Fruit fly (Drosophila melanogaster) whole organism, embryonic: ENCODE data around the gene disco.

Experiments used
- CG10321 ChIP-seq: fragments of 200-800 bp; sonication (Bioruptor generic); IDR thresholded peaks from 2 replicates; pipeline ENCODE4 v1.3.6; 2022; ENCODE audit warnings: missing biosample characterization, missing genetic modification characterization
- CG10959 ChIP-seq: fragments of 200-800 bp; sonication (Bioruptor generic); IDR thresholded peaks from 2 replicates; pipeline ENCODE4 v1.3.6; 2022; ENCODE audit warnings: missing biosample characterization, missing genetic modification characterization
- CG11456 ChIP-seq: fragments of 200-800 bp; sonication (Bioruptor generic); IDR thresholded peaks from 3 replicates; pipeline ENCODE4 v1.3.6; 2022; ENCODE audit warnings: missing biosample characterization, missing genetic modification characterization
- CG12299 ChIP-seq: fragments of 200-800 bp; sonication (Bioruptor generic); optimal IDR thresholded peaks from 2 replicates; lab custom pipeline; 2018; ENCODE audit warnings: missing biosample characterization, mild to moderate bottlenecking, missing genetic modification characterization
- CG12391 ChIP-seq: fragments of 200-800 bp; sonication (Bioruptor generic); optimal IDR thresholded peaks from 3 replicates; lab custom pipeline; 2018; ENCODE audit warnings: missing biosample characterization, mild to moderate bottlenecking, missing genetic modification characterization, moderate library complexity
- CG15479 ChIP-seq: fragments of 200-800 bp; sonication (Bioruptor generic); optimal IDR thresholded peaks from 3 replicates; lab custom pipeline; 2019; ENCODE audit warnings: missing biosample characterization, mild to moderate bottlenecking, missing genetic modification characterization, moderate library complexity
- CG17186 ChIP-seq: fragments of 200-800 bp; sonication (Bioruptor generic); optimal IDR thresholded peaks from 3 replicates; lab custom pipeline; 2017; ENCODE audit warnings: missing biosample characterization, missing genetic modification reagents, missing genetic modification characterization
- CG17361 ChIP-seq: fragments of 200-800 bp; sonication (Bioruptor generic); IDR thresholded peaks from 3 replicates; pipeline ENCODE4 v1.3.6; 2022; ENCODE audit warnings: missing biosample characterization, missing genetic modification characterization
- CG18476 ChIP-seq: fragments of 200-800 bp; sonication (Bioruptor generic); optimal IDR thresholded peaks from 2 replicates; lab custom pipeline; 2016; ENCODE audit warnings: missing biosample characterization, mild to moderate bottlenecking, missing genetic modification characterization
- CG2129 ChIP-seq: fragments of 200-800 bp; sonication (Bioruptor generic); IDR thresholded peaks from 2 replicates; pipeline ENCODE4 v1.3.6; 2022; ENCODE audit warnings: missing biosample characterization, missing genetic modification characterization; ENCODE audit not compliant: partially characterized antibody
- CG2199 ChIP-seq: fragments of 200-800 bp; sonication (Bioruptor generic); IDR thresholded peaks from 3 replicates; pipeline ENCODE4 v1.3.6; 2022; ENCODE audit warnings: missing biosample characterization, missing genetic modification characterization
- CG3838 ChIP-seq: fragments of 200-800 bp; sonication (Bioruptor generic); optimal IDR thresholded peaks from 3 replicates; lab custom pipeline; 2016; ENCODE audit warnings: missing biosample characterization, missing genetic modification characterization
- CG4854 ChIP-seq: fragments of 200-800 bp; sonication (Bioruptor generic); optimal IDR thresholded peaks from 2 replicates; lab custom pipeline; 2016; ENCODE audit warnings: missing biosample characterization, missing genetic modification characterization, inconsistent platforms
- CG6683 ChIP-seq: fragments of 200-800 bp; sonication (Bioruptor generic); optimal IDR thresholded peaks from 2 replicates; lab custom pipeline; 2017; ENCODE audit warnings: missing biosample characterization, mild to moderate bottlenecking, missing genetic modification characterization, missing genetic modification reagents
- CG7556 ChIP-seq: fragments of 200-800 bp; sonication (Bioruptor generic); optimal IDR thresholded peaks from 2 replicates; lab custom pipeline; 2017; ENCODE audit warnings: missing biosample characterization, mild to moderate bottlenecking, missing genetic modification characterization
- CTCF ChIP-seq: fragments of 200-800 bp; sonication (Bioruptor generic); optimal IDR thresholded peaks from 2 replicates; lab custom pipeline; 2017; ENCODE audit warnings: missing biosample characterization, mild to moderate bottlenecking, missing genetic modification characterization, moderate library complexity
- D ChIP-seq, 2 experiments: fragments of 200-800 bp in 1 of 2; fragments of >200 bp in 1 of 2; sonication (Bioruptor generic) in 1 of 2; optimal IDR thresholded peaks; 2 replicates in 1 of 2; 3 replicates in 1 of 2; lab custom pipeline; 2017; ENCODE audit warnings: mild to moderate bottlenecking in 1 of 2, missing biosample characterization in 1 of 2, missing genetic modification characterization in 1 of 2, missing genetic modification reagents in 1 of 2
- Kr ChIP-seq: fragments of 200-800 bp; sonication (Bioruptor generic); optimal IDR thresholded peaks from 2 replicates; lab custom pipeline; 2017; ENCODE audit warnings: missing biosample characterization, mild to moderate bottlenecking, missing genetic modification characterization
- Nf-YB ChIP-seq: fragments of 200-800 bp; sonication (Bioruptor generic); optimal IDR thresholded peaks from 3 replicates; lab custom pipeline; 2019; ENCODE audit warnings: missing biosample characterization, mild to moderate bottlenecking, missing genetic modification characterization, moderate library complexity
- Nf-YC ChIP-seq: fragments of 200-800 bp; optimal IDR thresholded peaks from 3 replicates; lab custom pipeline; 2019; ENCODE audit warnings: missing biosample characterization, mild to moderate bottlenecking, missing genetic modification characterization, moderate library complexity
- NfI ChIP-seq: fragments of 200-800 bp; sonication (Bioruptor generic); optimal IDR thresholded peaks from 3 replicates; lab custom pipeline; 2018; ENCODE audit warnings: missing biosample characterization, mild to moderate bottlenecking, missing genetic modification characterization, moderate library complexity
- Opbp ChIP-seq: fragments of 200-800 bp; sonication (Bioruptor generic); IDR thresholded peaks from 3 replicates; pipeline ENCODE4 v1.3.6; 2022; ENCODE audit warnings: missing biosample characterization, missing genetic modification characterization; ENCODE audit not compliant: partially characterized antibody
- Tbp ChIP-seq: fragments of >200 bp; optimal IDR thresholded peaks from 2 replicates; lab custom pipeline; 2018; ENCODE audit warnings: missing biosample characterization, missing genetic modification characterization
- Usf ChIP-seq: fragments of 200-800 bp; sonication (Bioruptor generic); optimal IDR thresholded peaks from 2 replicates; lab custom pipeline; 2017; ENCODE audit warnings: missing genotype, missing biosample characterization, missing genetic modification characterization
- Xbp1 ChIP-seq: fragments of 200-800 bp; sonication (Bioruptor generic); optimal IDR thresholded peaks from 3 replicates; lab custom pipeline; 2016; ENCODE audit warnings: missing biosample characterization, mild to moderate bottlenecking, missing genetic modification characterization
- aop ChIP-seq: fragments of 200-800 bp; sonication (Bioruptor generic); IDR thresholded peaks from 2 replicates; pipeline ENCODE4 v1.3.6; 2022; ENCODE audit warnings: missing biosample characterization, missing genetic modification characterization
- cad ChIP-seq: fragments of >200 bp; optimal IDR thresholded peaks from 2 replicates; lab custom pipeline; 2017; ENCODE audit warnings: missing biosample characterization, missing genetic modification characterization
- cg ChIP-seq: fragments of 200-800 bp; sonication (Bioruptor generic); optimal IDR thresholded peaks from 3 replicates; lab custom pipeline; 2019; ENCODE audit warnings: missing biosample characterization, mild to moderate bottlenecking, missing genetic modification characterization, moderate library complexity
- dm ChIP-seq: fragments of 200-800 bp; sonication (Bioruptor generic); optimal IDR thresholded peaks from 3 replicates; lab custom pipeline; 2016; ENCODE audit warnings: missing biosample characterization, missing genetic modification characterization
- esg ChIP-seq: fragments of 200-800 bp; sonication (Bioruptor generic); conservative IDR thresholded peaks from 2 replicates; pipeline ENCODE4 v1.3.6; 2022; ENCODE audit warnings: missing biosample characterization, missing genetic modification characterization
- kah ChIP-seq: fragments of 200-800 bp; sonication (Bioruptor generic); optimal IDR thresholded peaks from 2 replicates; lab custom pipeline; 2018; ENCODE audit warnings: missing biosample characterization, mild to moderate bottlenecking, missing genetic modification characterization
- ken ChIP-seq: fragments of 200-800 bp; sonication (Bioruptor generic); IDR thresholded peaks from 3 replicates; pipeline ENCODE4 v1.3.6; 2022; ENCODE audit warnings: missing biosample characterization, missing genetic modification characterization
- nmo ChIP-seq: fragments of 200-800 bp; sonication (Bioruptor generic); optimal IDR thresholded peaks from 2 replicates; lab custom pipeline; 2018; ENCODE audit warnings: missing biosample characterization, mild to moderate bottlenecking, missing genetic modification characterization, moderate library complexity
- phol ChIP-seq: fragments of 200-800 bp; sonication (Bioruptor generic); optimal IDR thresholded peaks from 3 replicates; lab custom pipeline; 2018; ENCODE audit warnings: missing biosample characterization, mild to moderate bottlenecking, missing genetic modification characterization, moderate library complexity
- row ChIP-seq: fragments of 200-800 bp; sonication (Bioruptor generic); IDR thresholded peaks from 3 replicates; pipeline ENCODE4 v1.3.6; 2022; ENCODE audit warnings: missing biosample characterization, missing genetic modification characterization
- sens ChIP-seq: fragments of 200-800 bp; sonication (Bioruptor generic); peaks from one replicate; lab custom pipeline; 2016; ENCODE audit warnings: missing biosample characterization, missing genetic modification characterization
- shn ChIP-seq: fragments of 200-800 bp; sonication (Bioruptor generic); optimal IDR thresholded peaks from 3 replicates; lab custom pipeline; 2016; ENCODE audit warnings: missing biosample characterization, missing genetic modification characterization
- tll ChIP-seq, 2 experiments: fragments of 200-800 bp in 1 of 2; fragments of >200 bp in 1 of 2; sonication (Bioruptor generic) in 1 of 2; optimal IDR thresholded peaks; 2 replicates each; lab custom pipeline; 2017 to 2019; ENCODE audit warnings: missing biosample characterization in 2 of 2, missing genetic modification characterization in 2 of 2, mild to moderate bottlenecking in 1 of 2, moderate library complexity in 1 of 2
- ttk ChIP-seq: fragments of 200-800 bp; sonication (Bioruptor generic); IDR thresholded peaks from 2 replicates; pipeline ENCODE4 v2.1.2; 2022; ENCODE audit warnings: missing biosample characterization, missing genetic modification characterization
- usp ChIP-seq: fragments of >200 bp; optimal IDR thresholded peaks from 2 replicates; lab custom pipeline; 2017; ENCODE audit warnings: missing biosample characterization, missing genetic modification characterization
- zen ChIP-seq: fragments of 200-800 bp; sonication (Bioruptor generic); optimal IDR thresholded peaks from 3 replicates; lab custom pipeline; 2018; ENCODE audit warnings: missing biosample characterization, mild to moderate bottlenecking, missing genetic modification characterization, moderate library complexity

The disco gene

DNA sequence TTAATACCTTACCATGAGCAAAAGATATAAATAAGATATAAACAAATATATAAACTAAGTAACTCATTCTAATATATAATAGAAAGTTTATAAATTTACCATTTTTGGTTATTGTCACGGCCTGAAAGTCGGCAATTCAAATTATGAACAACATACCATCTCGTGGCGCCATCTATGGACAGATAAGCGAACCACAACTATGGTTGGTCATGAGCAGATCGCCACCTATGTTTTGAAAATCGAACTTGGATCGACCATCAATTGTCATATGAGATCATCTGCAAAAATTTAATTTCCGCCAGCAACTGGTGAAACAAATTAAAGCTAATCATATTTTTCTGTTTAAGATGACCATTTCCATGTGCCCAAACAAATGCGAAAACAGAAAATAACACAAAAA, 28.2 kb upstream of the disco start (continued):
- 0 out of 3 replicates have a peak, but pooled peaks have one; percentile 25 for TF ChIP-seq CG17361 (GFP tag; lab: Robert Waterston, UW)
- peak; percentile 0 for TF ChIP-seq nmo (GFP tag; lab: Kevin White, UChicago)
- peak; percentile 95 for TF ChIP-seq CTCF (GFP tag; lab: Kevin White, UChicago)
- TF ChIP-seq NfI: peak; percentile 3

DNA sequence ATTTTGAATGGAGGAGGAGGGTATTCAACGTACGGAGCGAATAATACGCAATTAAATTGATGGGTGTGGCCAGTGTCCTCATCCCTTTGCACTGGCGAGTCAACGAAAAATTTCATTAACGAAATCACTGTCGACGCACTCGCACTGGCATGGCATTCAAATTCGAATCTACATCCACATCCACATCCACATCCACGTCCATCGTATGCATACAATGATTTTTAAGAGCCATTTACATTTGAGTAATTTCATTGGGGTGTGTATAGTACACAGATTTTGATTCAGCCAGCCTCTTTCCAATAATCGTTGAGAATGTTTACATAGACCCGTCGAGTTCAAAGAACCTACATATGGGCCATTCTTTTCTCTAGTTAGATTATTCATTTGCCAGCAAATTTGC, 27.4 kb upstream of the disco start:
- no peak for TF ChIP-seq CG4854 (GFP tag; lab: Kevin White, UChicago)
- peak; percentile 68; the same call in 1 of the 3 replicates for TF ChIP-seq CG2199 (GFP tag; lab: Robert Waterston, UW)
- peak; percentile 61 for TF ChIP-seq Nf-YB (GFP tag; lab: Kevin White, UChicago)
- TF ChIP-seq Nf-YC (tag; lab: Kevin White, UChicago): peak; percentile 54

DNA sequence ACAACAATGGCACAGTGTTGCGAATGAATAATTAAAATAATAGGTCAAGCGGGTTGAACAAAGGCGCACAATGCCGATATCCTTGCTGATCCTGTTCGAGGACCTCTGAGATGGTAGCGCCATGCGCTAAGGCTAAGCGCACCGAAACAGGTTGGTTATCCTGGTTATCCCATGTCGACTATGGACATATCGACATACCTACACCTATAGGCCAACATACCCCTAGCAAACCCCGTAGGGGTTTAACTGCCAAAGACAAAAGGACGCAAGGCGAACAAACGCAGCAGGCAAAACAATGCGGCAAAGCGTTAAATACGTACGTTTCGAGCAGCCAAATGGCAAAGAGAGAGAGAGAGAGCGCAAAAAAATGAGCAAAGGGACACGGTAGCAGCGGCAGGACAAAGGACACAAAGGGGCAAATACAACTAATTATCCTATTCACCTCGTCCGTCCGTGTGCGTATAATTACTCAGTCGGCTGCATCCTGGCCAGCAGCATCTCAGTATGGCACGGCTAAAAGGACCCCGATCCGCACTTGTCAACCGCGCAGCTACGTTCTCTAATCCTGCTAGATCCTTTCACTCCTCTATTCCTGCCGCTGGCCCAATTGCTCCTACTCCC, 25.4 kb upstream of the disco start:
- TF ChIP-seq tll (GFP tag; optimal IDR thresholded peaks at IDR 0.05; lab: Kevin White, UChicago) (peak in 1 of 2 experiments; percentile 65), CG12391 (no peak), CTCF (GFP tag; lab: Kevin White, UChicago) (no peak), CG10959 (no peak), Xbp1 (GFP tag; lab: Kevin White, UChicago) (no peak), ttk (no peak), D (optimal IDR thresholded peaks at IDR 0.05; lab: Kevin White, UChicago) (peak; percentile 97), D (GFP tag; optimal IDR thresholded peaks at IDR 0.05; lab: Kevin White, UChicago) (no peak), CG15479 (GFP tag; lab: Kevin White, UChicago) (peak; percentile 53), CG6683 (GFP tag; lab: Kevin White, UChicago) (no peak), zen (tag; lab: Kevin White, UChicago) (peak; percentile 74), CG11456 (GFP tag; lab: Robert Waterston, UW) (no peak)

DNA sequence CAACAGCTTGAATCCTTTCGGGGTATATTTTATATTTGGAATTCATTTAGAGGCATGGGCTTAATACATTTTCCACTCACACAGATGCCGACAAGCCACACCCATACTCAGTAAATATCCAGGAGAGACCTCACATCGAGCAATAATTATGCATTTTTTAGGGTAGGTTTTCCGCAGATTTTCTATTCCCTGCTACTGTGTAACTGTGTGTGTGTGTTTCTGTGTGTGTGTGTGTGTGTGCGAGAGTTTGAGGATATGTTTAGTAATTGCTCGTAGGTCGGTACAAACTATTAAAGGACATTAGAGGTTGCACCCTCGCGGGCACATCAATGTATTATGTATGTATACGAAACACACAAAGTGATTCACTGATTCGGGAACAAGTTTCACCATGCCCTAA, 14.7 kb upstream of the disco start:
- no peak for TF ChIP-seq shn (GFP tag; lab: Kevin White, UChicago)
- no peak for TF ChIP-seq aop (GFP tag; lab: Robert Waterston, UW)
- no peak for TF ChIP-seq CG3838 (GFP tag; lab: Kevin White, UChicago)
- TF ChIP-seq CG2129 (GFP tag; lab: Robert Waterston, UW): no peak
- no peak for TF ChIP-seq sens
- TF ChIP-seq cg: peak; percentile 72
- TF ChIP-seq row (GFP tag; lab: Robert Waterston, UW): no peak
- TF ChIP-seq ken (GFP tag; lab: Robert Waterston, UW): no peak
- no peak for TF ChIP-seq usp
- TF ChIP-seq Tbp (GFP tag; lab: Kevin White, UChicago): no peak
- TF ChIP-seq CG18476 (GFP tag; lab: Kevin White, UChicago): no peak
- no peak for TF ChIP-seq esg
- TF ChIP-seq phol (tag; lab: Kevin White, UChicago): no peak
- TF ChIP-seq Opbp (GFP tag; lab: Robert Waterston, UW): no peak
- TF ChIP-seq Nf-YB (GFP tag; lab: Kevin White, UChicago): peak; percentile 79
- TF ChIP-seq kah (GFP tag; lab: Kevin White, UChicago): no peak
- TF ChIP-seq Nf-YC (tag; lab: Kevin White, UChicago): peak; percentile 77
- no peak for TF ChIP-seq CG17186 (GFP tag; lab: Kevin White, UChicago)
- no peak for TF ChIP-seq cad (GFP tag; lab: Kevin White, UChicago)
- TF ChIP-seq zen (tag; lab: Kevin White, UChicago): peak; percentile 17
- no peak for TF ChIP-seq CG7556
- TF ChIP-seq Usf (GFP tag; lab: Kevin White, UChicago): no peak
- TF ChIP-seq dm (GFP tag; lab: Kevin White, UChicago): no peak
- no peak for TF ChIP-seq CG12299
- TF ChIP-seq CG10321 (GFP tag; lab: Robert Waterston, UW): no peak
- TF ChIP-seq Kr (GFP tag; lab: Kevin White, UChicago): no peak
- TF ChIP-seq, all 482 proteins: peak for 4
